Worm (Caenorhabditis elegans) whole organism, early embryonic: Measurements from ENCODE around the gene K09D9.14.

Experiments used
- ama-1 ChIP-seq: fragments of 150-350 bp; optimal IDR thresholded peaks from 2 replicates; lab custom pipeline; 2014
- ceh-13 ChIP-seq: fragments of 200-800 bp; sonication (Bioruptor generic); optimal IDR thresholded peaks from 2 replicates; lab custom pipeline; 2018; ENCODE audit warnings: mild to moderate bottlenecking, missing genetic modification characterization, missing compliant biosample characterization
- ceh-36 ChIP-seq: sonication (generic microtip); optimal IDR thresholded peaks from 2 replicates; lab custom pipeline; 2016; ENCODE audit warnings: missing genetic modification characterization, inconsistent platforms, missing compliant biosample characterization
- flt-1 ChIP-seq: fragments of 200-800 bp; sonication (Bioruptor generic); IDR thresholded peaks from 2 replicates; pipeline ENCODE4 v1.3.6; 2022; ENCODE audit warnings: missing genetic modification characterization, missing compliant biosample characterization
- hmg-4 ChIP-seq: fragments of 200-800 bp; sonication (Bioruptor generic); optimal IDR thresholded peaks from 2 replicates; lab custom pipeline; 2018; ENCODE audit warnings: mild to moderate bottlenecking, missing genetic modification characterization, missing compliant biosample characterization
- scrt-1 ChIP-seq: fragments of 200-800 bp; sonication (Bioruptor generic); IDR thresholded peaks from 2 replicates; pipeline ENCODE4 v1.3.6; 2022; ENCODE audit warnings: missing genetic modification characterization, missing compliant biosample characterization
- tbx-37 ChIP-seq: fragments of 200-800 bp; sonication (Bioruptor generic); conservative IDR thresholded peaks from 2 replicates; pipeline ENCODE4 v1.3.6; 2022; ENCODE audit warnings: missing genetic modification reagents, missing genetic modification characterization, missing compliant biosample characterization
- tra-4 ChIP-seq: sonication (generic microtip); optimal IDR thresholded peaks from 2 replicates; lab custom pipeline; 2017; ENCODE audit warnings: missing genetic modification characterization, missing compliant biosample characterization

- TF ChIP-seq scrt-1 (GFP tag; lab: Robert Waterston, UW) (no peak), ama-1 (lab: Kevin White, UChicago) (no peak), tbx-37 (GFP tag; lab: Robert Waterston, UW) (no peak), tra-4 (tag; lab: Kevin White, UChicago) (no peak), ceh-13 (GFP tag; lab: Kevin White, UChicago) (no peak), ceh-36 (tag; lab: Kevin White, UChicago) (no peak), flt-1 (GFP tag; lab: Robert Waterston, UW) (no peak), hmg-4 (GFP tag; lab: Kevin White, UChicago) (no peak)
These were observed 41.3 kb downstream of the K09D9.14 start for ce11 chrV:3980228-3980933.
